Worm (Caenorhabditis elegans): ENCODE data around the gene him-4.

Gene him-4

ce11 chrX:9705257-9706035 lies 11.9 kb upstream of the him-4 start:
- TF ChIP-seq nhr-129 (tag; optimal IDR thresholded peaks at IDR 0.05) = peak; percentile 67
- TF ChIP-seq zag-1 (tag; optimal IDR thresholded peaks at IDR 0.05) = peak; percentile 16
- peak; percentile 42 for TF ChIP-seq C34F6.9 (tag; optimal IDR thresholded peaks at IDR 0.05)
- TF ChIP-seq fos-1 (tag; optimal IDR thresholded peaks at IDR 0.05) = peak; percentile 13
- peak; percentile 85 for TF ChIP-seq unc-55 (GFP tag; optimal IDR thresholded peaks at IDR 0.05)
- no peak for TF ChIP-seq elt-3 (tag; optimal IDR thresholded peaks at IDR 0.05)
- TF ChIP-seq nhr-21 (tag; optimal IDR thresholded peaks at IDR 0.05) = no peak
- TF ChIP-seq sma-9 (GFP tag; optimal IDR thresholded peaks at IDR 0.05) = peak; percentile 56
- TF ChIP-seq sma-9 (tag; optimal IDR thresholded peaks at IDR 0.05) = no peak
- no peak for TF ChIP-seq ZK546.5 (tag; optimal IDR thresholded peaks at IDR 0.05)
- no peak for TF ChIP-seq ama-1 (optimal IDR thresholded peaks at IDR 0.05)
- TF ChIP-seq lin-39 (tag; optimal IDR thresholded peaks at IDR 0.05) = peak; percentile 60

DNA sequence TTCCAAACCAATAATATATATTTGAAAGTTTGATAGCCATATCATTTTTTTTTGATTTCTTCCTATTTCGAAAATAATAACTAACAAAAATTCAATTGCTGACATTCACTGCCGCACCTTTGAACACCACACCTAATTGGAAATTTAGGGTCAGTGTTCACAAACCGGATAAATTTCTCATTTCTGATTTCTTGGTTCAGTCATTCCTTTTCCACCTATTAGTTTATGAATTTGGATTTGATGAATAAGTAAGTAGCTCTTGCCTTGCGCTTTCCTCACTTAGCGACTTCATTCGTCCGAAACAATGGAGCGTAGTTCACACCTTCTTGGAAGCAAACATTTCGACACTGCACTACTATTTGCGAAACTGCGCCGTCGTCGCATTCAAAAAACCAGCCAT lies 11.3 kb upstream of the him-4 start, which contains the start of gene F15G9.1:
F15G9.1 (plus strand) TSS at position 301 of the 400 bp plus-strand sequence.
- no peak for TF ChIP-seq lin-13 (GFP tag; optimal IDR thresholded peaks at IDR 0.05)
- TF ChIP-seq elt-1 (tag; optimal IDR thresholded peaks at IDR 0.05) = no peak
- no peak for TF ChIP-seq C34F6.9 (tag; optimal IDR thresholded peaks at IDR 0.05)
- TF ChIP-seq gmeb-1 (tag; optimal IDR thresholded peaks at IDR 0.05) = no peak
- TF ChIP-seq nhr-11 (tag; optimal IDR thresholded peaks at IDR 0.05) = no peak
- no peak for TF ChIP-seq fos-1 (tag; optimal IDR thresholded peaks at IDR 0.05)
- TF ChIP-seq ztf-4 (tag; optimal IDR thresholded peaks at IDR 0.05) = no peak
- no peak for TF ChIP-seq nhr-25 (tag; optimal IDR thresholded peaks at IDR 0.05)
- TF ChIP-seq sma-9 (GFP tag; optimal IDR thresholded peaks at IDR 0.05) = no peak
- no peak for TF ChIP-seq sma-9 (tag; optimal IDR thresholded peaks at IDR 0.05)
- no peak for TF ChIP-seq peb-1 (tag; optimal IDR thresholded peaks at IDR 0.05)
- TF ChIP-seq egl-27 (tag; optimal IDR thresholded peaks at IDR 0.05) = no peak
- no peak for TF ChIP-seq elt-3 (tag; optimal IDR thresholded peaks at IDR 0.05)
- no peak for TF ChIP-seq blmp-1 (tag; optimal IDR thresholded peaks at IDR 0.05; ENCODE audit: insufficient read depth)
- TF ChIP-seq lin-11 (tag; optimal IDR thresholded peaks at IDR 0.05) = no peak
- no peak for TF ChIP-seq nhr-10 (tag; optimal IDR thresholded peaks at IDR 0.05)
- TF ChIP-seq Y55F3AM.14 (GFP tag; optimal IDR thresholded peaks at IDR 0.05) = no peak
- no peak for TF ChIP-seq unc-39 (tag; optimal IDR thresholded peaks at IDR 0.05)
- no peak for TF ChIP-seq aly-2 (tag; optimal IDR thresholded peaks at IDR 0.05)
- no peak for TF ChIP-seq ceh-16 (tag; optimal IDR thresholded peaks at IDR 0.05)
- TF ChIP-seq nhr-237 (tag; optimal IDR thresholded peaks at IDR 0.05) = no peak

- no peak for TF ChIP-seq nhr-129 (tag; optimal IDR thresholded peaks at IDR 0.05)
- no peak for TF ChIP-seq skn-1 (tag; optimal IDR thresholded peaks at IDR 0.05)
- no peak for TF ChIP-seq ztf-11 (tag; optimal IDR thresholded peaks at IDR 0.05)
- TF ChIP-seq sem-4 (tag; optimal IDR thresholded peaks at IDR 0.05) = no peak
Measured at ce11 chrX:9709462-9709861, 7.9 kb upstream of the him-4 start, which contains the start of gene F15G9.6. Gene F15G9.6 (plus strand): TSS chrX:9709762.

DNA sequence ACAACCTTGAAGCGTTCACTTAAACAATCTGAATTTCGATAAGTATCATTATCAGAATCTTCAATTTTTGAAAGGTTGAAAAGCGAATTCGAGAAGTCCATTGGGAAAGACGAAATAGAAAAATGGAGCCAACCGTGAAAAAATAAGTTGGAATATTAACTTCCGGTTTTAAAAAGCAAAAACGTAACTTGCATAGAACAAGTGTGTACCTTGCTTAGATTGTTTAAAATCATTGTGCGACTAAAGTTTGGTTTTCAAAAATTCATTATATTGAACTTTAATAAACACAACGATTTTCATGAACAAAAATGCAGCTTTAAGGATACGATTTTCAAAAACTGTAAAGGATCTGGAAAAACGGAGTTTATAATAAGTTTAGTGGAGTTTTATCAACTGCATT lies 3.8 kb upstream of the him-4 start, which contains the start of gene F15G9.2:
F15G9.2 (minus strand) TSS at position 101 of the 400 bp plus-strand sequence.
- no peak for TF ChIP-seq skn-1 (tag; optimal IDR thresholded peaks at IDR 0.05)
- TF ChIP-seq nhr-237 (tag; optimal IDR thresholded peaks at IDR 0.05) = no peak
- no peak for TF ChIP-seq F13H6.1 (tag; optimal IDR thresholded peaks at IDR 0.05)
- no peak for TF ChIP-seq snpc-4 (tag; optimal IDR thresholded peaks at IDR 0.05)
- no peak for TF ChIP-seq ZK546.5 (tag; optimal IDR thresholded peaks at IDR 0.05)
- no peak for TF ChIP-seq fos-1 (tag; optimal IDR thresholded peaks at IDR 0.05)
- no peak for TF ChIP-seq sem-4 (tag; optimal IDR thresholded peaks at IDR 0.05)
- TF ChIP-seq nhr-11 (tag; optimal IDR thresholded peaks at IDR 0.05) = no peak
- no peak for TF ChIP-seq nhr-6 (tag; optimal IDR thresholded peaks at IDR 0.05)
- no peak for TF ChIP-seq sma-3 (GFP tag; optimal IDR thresholded peaks at IDR 0.05)
- TF ChIP-seq elt-1 (tag; optimal IDR thresholded peaks at IDR 0.05) = no peak
- TF ChIP-seq unc-62 (GFP tag; optimal IDR thresholded peaks at IDR 0.05) = no peak
- TF ChIP-seq nhr-12 (tag; optimal IDR thresholded peaks at IDR 0.05) = no peak
- no peak for TF ChIP-seq mbf-1 (tag; optimal IDR thresholded peaks at IDR 0.05)
- TF ChIP-seq mdl-1 (tag; optimal IDR thresholded peaks at IDR 0.05) = no peak
- no peak for TF ChIP-seq R02D3.7 (tag; optimal IDR thresholded peaks at IDR 0.05)
- TF ChIP-seq alr-1 (tag; optimal IDR thresholded peaks at IDR 0.05) = no peak
- no peak for TF ChIP-seq dmd-4 (tag; optimal IDR thresholded peaks at IDR 0.05)
- no peak for TF ChIP-seq peb-1 (tag; optimal IDR thresholded peaks at IDR 0.05)
